Worm (Caenorhabditis elegans): ENCODE data around the gene C16D9.3.

DNA sequence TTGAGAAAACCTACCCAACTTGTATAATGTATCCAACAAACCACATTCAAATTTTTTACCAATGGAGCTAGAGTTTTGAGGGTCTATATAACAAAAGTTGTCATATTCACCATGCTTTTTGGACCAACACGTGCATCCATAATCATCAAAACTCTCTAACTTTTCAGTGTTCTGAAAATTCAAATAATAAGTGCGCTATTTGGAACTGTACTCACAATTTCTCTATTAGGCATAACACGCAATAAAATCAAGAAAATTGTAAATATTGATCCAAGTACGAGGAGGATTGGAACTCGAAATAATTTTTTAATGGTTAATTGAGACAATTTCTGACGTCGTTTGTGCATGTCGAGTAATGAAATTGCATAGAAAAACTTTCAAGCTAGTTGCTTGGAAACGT, at the start of gene C16D9.3:
- no peak for TF ChIP-seq ztf-29 (GFP tag; IDR thresholded peaks at IDR 0.05)
- no peak for TF ChIP-seq tab-1 (GFP tag; IDR thresholded peaks at IDR 0.05)
- no peak for TF ChIP-seq med-1 (GFP tag; optimal IDR thresholded peaks at IDR 0.05; ENCODE audit: insufficient read depth)
- TF ChIP-seq flt-1 (GFP tag; IDR thresholded peaks at IDR 0.05) = no peak
- TF ChIP-seq T22C8.4 (GFP tag; IDR thresholded peaks at IDR 0.05) = no peak
- no peak for TF ChIP-seq cog-1 (tag; optimal IDR thresholded peaks at IDR 0.05)
